Worm (Caenorhabditis elegans) whole organism, early embryonic: Measurements from ENCODE around the gene R04B5.6.

ENCODE experiments used
- B0310.2 ChIP-seq: sonication (generic microtip); optimal IDR thresholded peaks from 2 replicates; lab custom pipeline; 2016; ENCODE audit warnings: mild to moderate bottlenecking, missing genetic modification characterization, missing compliant biosample characterization
- F13C5.2 ChIP-seq: sonication (generic microtip); optimal IDR thresholded peaks from 2 replicates; lab custom pipeline; 2017; ENCODE audit warnings: mild to moderate bottlenecking, missing genetic modification characterization, inconsistent platforms, missing compliant biosample characterization
- aly-1 ChIP-seq: sonication (generic microtip); optimal IDR thresholded peaks from 2 replicates; lab custom pipeline; 2016; ENCODE audit warnings: missing genetic modification characterization, missing compliant biosample characterization
- ama-1 ChIP-seq: fragments of 150-350 bp; optimal IDR thresholded peaks from 2 replicates; lab custom pipeline; 2014
- ceh-13 ChIP-seq: fragments of 200-800 bp; sonication (Bioruptor generic); optimal IDR thresholded peaks from 2 replicates; lab custom pipeline; 2018; ENCODE audit warnings: mild to moderate bottlenecking, missing genetic modification characterization, missing compliant biosample characterization
- ceh-36 ChIP-seq: sonication (generic microtip); optimal IDR thresholded peaks from 2 replicates; lab custom pipeline; 2016; ENCODE audit warnings: missing genetic modification characterization, inconsistent platforms, missing compliant biosample characterization
- ets-7 ChIP-seq: sonication (generic microtip); optimal IDR thresholded peaks from 2 replicates; lab custom pipeline; 2016; ENCODE audit warnings: missing genotype, missing genetic modification characterization, missing compliant biosample characterization
- flt-1 ChIP-seq: fragments of 200-800 bp; sonication (Bioruptor generic); IDR thresholded peaks from 2 replicates; pipeline ENCODE4 v1.3.6; 2022; ENCODE audit warnings: missing genetic modification characterization, missing compliant biosample characterization
- hmbx-1 ChIP-seq: sonication (generic microtip); optimal IDR thresholded peaks from 2 replicates; lab custom pipeline; 2016; ENCODE audit warnings: mild to moderate bottlenecking, missing genetic modification characterization, missing compliant biosample characterization
- hmg-4 ChIP-seq: fragments of 200-800 bp; sonication (Bioruptor generic); optimal IDR thresholded peaks from 2 replicates; lab custom pipeline; 2018; ENCODE audit warnings: mild to moderate bottlenecking, missing genetic modification characterization, missing compliant biosample characterization
- hnd-1 ChIP-seq: sonication (generic microtip); optimal IDR thresholded peaks from 2 replicates; lab custom pipeline; 2016; ENCODE audit warnings: missing genetic modification characterization, missing compliant biosample characterization
- pes-1 ChIP-seq: fragments of 200-800 bp; sonication (Bioruptor generic); IDR thresholded peaks from 2 replicates; pipeline ENCODE4 v1.3.6; 2022; ENCODE audit warnings: missing genetic modification reagents, missing genetic modification characterization, missing compliant biosample characterization
- scrt-1 ChIP-seq: fragments of 200-800 bp; sonication (Bioruptor generic); IDR thresholded peaks from 2 replicates; pipeline ENCODE4 v1.3.6; 2022; ENCODE audit warnings: missing genetic modification characterization, missing compliant biosample characterization
- sea-1 ChIP-seq: fragments of 200-800 bp; sonication (Bioruptor generic); conservative IDR thresholded peaks from 2 replicates; pipeline ENCODE4 v1.3.6; 2022; ENCODE audit warnings: missing genetic modification characterization, missing compliant biosample characterization
- tbx-11 ChIP-seq: fragments of 200-800 bp; sonication (Bioruptor generic); IDR thresholded peaks from 2 replicates; pipeline ENCODE4 v1.3.6; 2022; ENCODE audit warnings: missing genetic modification characterization, missing compliant biosample characterization
- tbx-37 ChIP-seq: fragments of 200-800 bp; sonication (Bioruptor generic); conservative IDR thresholded peaks from 2 replicates; pipeline ENCODE4 v1.3.6; 2022; ENCODE audit warnings: missing genetic modification reagents, missing genetic modification characterization, missing compliant biosample characterization

Gene R04B5.6

DNA sequence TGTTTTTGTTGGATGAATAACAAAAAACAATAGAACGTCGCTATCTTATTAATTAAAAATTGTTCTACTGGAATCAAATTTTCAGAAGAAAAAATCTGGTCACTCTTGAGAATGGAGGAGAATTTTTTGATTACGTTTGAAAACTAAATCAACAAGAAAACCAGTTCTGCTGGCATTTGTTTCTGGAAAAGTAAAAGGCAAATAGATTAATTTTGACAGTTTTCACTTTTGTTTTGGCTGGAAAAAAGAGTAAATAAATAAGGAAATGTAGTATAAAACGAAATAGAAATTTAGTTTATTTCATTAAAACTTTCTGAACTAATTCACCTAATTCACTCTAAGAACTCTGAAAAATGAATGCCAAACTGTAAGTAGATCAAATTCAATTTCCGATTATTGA lies 20.7 kb upstream of the R04B5.6 start, which contains the start of gene fipr-13:
Gene fipr-13 (plus strand): TSS at position 301 of the 400 bp plus-strand sequence.
- TF ChIP-seq scrt-1 (GFP tag; lab: Robert Waterston, UW) = no peak
- no peak for TF ChIP-seq ama-1
- TF ChIP-seq hmbx-1 = no peak
- TF ChIP-seq ets-7 = no peak

DNA sequence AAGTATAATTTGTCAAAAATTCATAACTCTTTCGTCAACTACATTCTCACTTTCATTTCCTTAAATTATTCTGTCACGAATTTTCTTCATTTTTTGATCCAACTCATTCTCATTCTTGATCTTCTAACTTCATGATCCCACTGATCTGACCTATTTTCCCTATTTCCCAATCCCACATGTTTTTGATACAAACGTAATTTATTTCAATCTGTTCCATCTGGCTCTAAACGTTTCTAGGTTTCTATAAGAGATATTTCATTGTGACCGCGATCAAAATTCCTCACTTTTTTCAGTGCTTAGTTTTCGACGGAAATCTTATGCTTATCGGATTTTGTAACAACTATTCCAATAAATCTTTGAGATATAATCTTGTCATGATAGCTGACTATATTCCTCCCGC lies 19.3 kb upstream of the R04B5.6 start:
- TF ChIP-seq sea-1 (GFP tag; lab: Robert Waterston, UW) (no peak), hmg-4 (GFP tag; lab: Kevin White, UChicago) (no peak), hmbx-1 (no peak)

DNA sequence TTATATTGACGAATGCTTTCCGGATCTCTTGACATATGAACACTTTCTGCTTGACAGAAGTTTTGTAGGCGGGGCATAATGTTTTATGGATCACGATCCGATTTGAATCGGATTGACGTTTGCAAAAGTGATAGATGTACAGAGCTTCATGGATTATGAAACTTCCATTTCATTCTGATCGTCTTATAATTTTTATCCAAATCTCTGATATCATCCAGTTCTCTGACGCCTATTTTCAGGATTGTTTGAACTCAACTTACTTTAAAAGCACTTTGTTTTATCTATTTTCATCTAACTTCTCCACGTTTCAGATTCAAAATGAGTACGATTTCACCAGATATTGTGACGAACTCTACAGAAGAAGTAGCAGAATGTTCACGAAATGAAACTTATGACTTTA lies 18.2 kb upstream of the R04B5.6 start, which contains the start of gene npr-39:
Gene npr-39 (plus strand): TSS at position 301 of the 400 bp plus-strand sequence.
- no peak for TF ChIP-seq scrt-1 (GFP tag; lab: Robert Waterston, UW)
- TF ChIP-seq aly-1 (tag; lab: Kevin White, UChicago) = no peak
- no peak for TF ChIP-seq hnd-1 (tag; lab: Kevin White, UChicago)
- TF ChIP-seq hmbx-1 = no peak
- no peak for TF ChIP-seq ama-1
- no peak for TF ChIP-seq tbx-37 (GFP tag; lab: Robert Waterston, UW)
- TF ChIP-seq hmg-4 (GFP tag; lab: Kevin White, UChicago) = no peak
- TF ChIP-seq ceh-36 = no peak

DNA sequence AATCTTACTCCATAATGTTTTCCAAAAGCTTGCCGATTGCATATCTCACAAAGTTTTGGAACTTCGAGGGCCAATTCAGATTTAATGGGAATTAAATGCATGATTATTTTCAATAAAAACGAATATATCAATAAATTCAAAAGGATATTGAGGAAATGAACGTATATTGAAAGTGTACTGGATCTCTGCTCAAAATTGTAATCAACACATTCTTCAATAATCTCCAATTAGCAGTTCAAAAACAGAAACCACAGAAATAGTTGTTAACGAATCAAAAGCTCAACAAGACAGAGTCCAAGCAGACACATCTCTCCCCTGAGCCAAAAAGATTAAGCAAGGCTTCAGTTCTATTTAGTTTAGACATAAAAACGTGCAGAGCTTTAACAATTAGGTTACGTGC lies 14.4 kb upstream of the R04B5.6 start, which contains the start of gene nhr-192:
Gene nhr-192 (minus strand): TSS at position 101 of the 400 bp plus-strand sequence.
- TF ChIP-seq ceh-36 (no peak), tbx-11 (GFP tag; lab: Robert Waterston, UW) (no peak)

DNA sequence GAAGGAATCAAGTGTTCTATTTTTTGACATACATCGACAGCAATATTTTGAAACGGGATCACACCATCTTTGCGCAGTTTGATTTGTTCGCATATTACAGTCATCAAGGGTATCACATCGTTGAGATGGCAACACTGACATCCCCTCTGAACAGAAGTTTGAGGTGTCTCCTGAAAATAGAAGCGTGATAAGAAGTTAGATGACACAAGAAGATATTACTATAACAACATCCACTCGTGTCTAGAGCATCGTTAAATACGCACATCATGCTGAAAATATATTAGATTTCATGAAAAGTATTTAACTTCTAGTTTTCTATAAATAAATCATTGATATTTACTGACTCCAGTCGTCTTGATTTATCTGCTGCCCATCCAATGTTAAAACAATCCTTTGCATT lies 12.2 kb upstream of the R04B5.6 start:
- TF ChIP-seq ceh-13 = no peak
- TF ChIP-seq ama-1 = no peak
- no peak for TF ChIP-seq sea-1 (GFP tag; lab: Robert Waterston, UW)
- TF ChIP-seq tbx-37 (GFP tag; lab: Robert Waterston, UW) = no peak
- TF ChIP-seq aly-1 (tag; lab: Kevin White, UChicago) = no peak
- no peak for TF ChIP-seq ceh-36
- TF ChIP-seq tbx-11 (GFP tag; lab: Robert Waterston, UW) = no peak

DNA sequence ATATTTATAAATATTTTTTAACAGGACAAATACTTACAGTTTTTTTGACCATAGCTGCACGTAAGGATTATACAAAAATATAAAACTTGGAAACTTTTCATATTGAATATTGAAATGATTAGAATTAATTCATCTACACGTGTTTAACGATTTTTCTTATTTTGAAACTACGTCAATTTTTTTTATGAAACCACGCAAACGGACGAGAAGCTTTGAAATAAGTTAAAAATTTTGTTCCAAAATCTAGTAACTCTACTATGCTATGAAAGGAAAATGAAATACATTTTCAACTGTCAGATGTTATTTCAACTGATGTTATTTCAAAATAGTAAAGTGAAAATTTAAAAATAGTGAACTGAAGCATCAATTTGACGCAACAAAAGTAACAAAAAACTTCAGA lies 11.2 kb upstream of the R04B5.6 start, which contains the start of gene F57A8.6:
Gene F57A8.6 (minus strand): TSS at position 101 of the 400 bp plus-strand sequence.
- TF ChIP-seq B0310.2 (tag; lab: Kevin White, UChicago) = no peak
- TF ChIP-seq tbx-11 (GFP tag; lab: Robert Waterston, UW) = no peak
- no peak for TF ChIP-seq ama-1
- no peak for TF ChIP-seq aly-1 (tag; lab: Kevin White, UChicago)
- TF ChIP-seq ceh-13 = no peak
- TF ChIP-seq F13C5.2 (tag; lab: Kevin White, UChicago) = no peak
- no peak for TF ChIP-seq scrt-1 (GFP tag; lab: Robert Waterston, UW)
- TF ChIP-seq pes-1 (GFP tag; lab: Robert Waterston, UW) = no peak
- TF ChIP-seq ets-7 = no peak
- no peak for TF ChIP-seq ceh-36
- TF ChIP-seq hnd-1 (tag; lab: Kevin White, UChicago) = no peak
- no peak for TF ChIP-seq hmbx-1

DNA sequence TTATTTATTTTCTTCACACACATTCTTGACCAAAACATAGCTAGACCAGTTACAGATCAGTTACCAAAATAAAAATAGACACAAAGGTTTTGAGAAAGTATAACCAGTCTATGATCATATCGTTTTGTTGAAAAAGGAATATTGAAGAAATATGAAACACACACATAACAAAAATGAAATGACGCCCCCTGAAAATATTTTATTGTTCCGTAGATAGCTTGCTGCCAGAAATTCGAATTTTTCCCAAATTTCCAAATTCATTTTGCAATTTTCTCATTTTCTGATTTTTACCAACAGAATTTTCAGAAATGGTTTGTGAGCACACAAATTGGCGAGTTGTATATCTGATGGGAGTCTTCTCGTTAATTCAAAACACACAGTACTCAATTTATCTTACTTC lies 9.5 kb upstream of the R04B5.6 start, which contains the start of gene F57A8.7:
Gene F57A8.7 (plus strand): TSS at position 301 of the 400 bp plus-strand sequence.
- TF ChIP-seq F13C5.2 (tag; lab: Kevin White, UChicago) (no peak), pes-1 (GFP tag; lab: Robert Waterston, UW) (no peak), hmg-4 (GFP tag; lab: Kevin White, UChicago) (no peak), ama-1 (no peak), B0310.2 (tag; lab: Kevin White, UChicago) (no peak), tbx-37 (GFP tag; lab: Robert Waterston, UW) (no peak), scrt-1 (GFP tag; lab: Robert Waterston, UW) (no peak), tbx-11 (GFP tag; lab: Robert Waterston, UW) (no peak), sea-1 (GFP tag; lab: Robert Waterston, UW) (no peak), hmbx-1 (no peak), ceh-13 (no peak), ets-7 (no peak), aly-1 (tag; lab: Kevin White, UChicago) (no peak), hnd-1 (tag; lab: Kevin White, UChicago) (no peak), ceh-36 (no peak)

DNA sequence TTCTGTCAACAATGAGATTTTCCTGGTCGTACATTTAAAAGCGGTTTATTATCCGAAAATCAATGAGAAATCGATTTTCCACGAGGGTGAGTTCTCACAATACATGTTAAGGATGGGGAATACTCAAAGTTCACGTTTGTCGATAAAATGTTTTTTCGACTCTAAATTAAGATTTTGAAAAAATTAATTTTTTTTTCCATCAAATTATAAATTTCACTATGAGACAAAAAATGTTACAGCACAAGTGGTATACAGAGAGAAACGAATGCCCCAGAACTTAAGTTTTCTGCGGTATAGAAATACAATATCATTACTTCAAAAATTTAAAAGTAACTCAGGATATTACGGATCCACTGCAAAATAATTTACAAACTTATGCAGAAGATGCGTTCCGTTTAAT lies 6.7 kb upstream of the R04B5.6 start, which contains the start of gene R04B5.1:
Gene R04B5.1 (minus strand): TSS at position 101 of the 400 bp plus-strand sequence.
- no peak for TF ChIP-seq hmg-4 (GFP tag; lab: Kevin White, UChicago)
- TF ChIP-seq pes-1 (GFP tag; lab: Robert Waterston, UW) = no peak
- TF ChIP-seq F13C5.2 (tag; lab: Kevin White, UChicago) = no peak
- TF ChIP-seq ets-7 = no peak
- TF ChIP-seq flt-1 (GFP tag; lab: Robert Waterston, UW) = no peak
- TF ChIP-seq hnd-1 (tag; lab: Kevin White, UChicago) = no peak
- no peak for TF ChIP-seq scrt-1 (GFP tag; lab: Robert Waterston, UW)
- no peak for TF ChIP-seq ceh-36

DNA sequence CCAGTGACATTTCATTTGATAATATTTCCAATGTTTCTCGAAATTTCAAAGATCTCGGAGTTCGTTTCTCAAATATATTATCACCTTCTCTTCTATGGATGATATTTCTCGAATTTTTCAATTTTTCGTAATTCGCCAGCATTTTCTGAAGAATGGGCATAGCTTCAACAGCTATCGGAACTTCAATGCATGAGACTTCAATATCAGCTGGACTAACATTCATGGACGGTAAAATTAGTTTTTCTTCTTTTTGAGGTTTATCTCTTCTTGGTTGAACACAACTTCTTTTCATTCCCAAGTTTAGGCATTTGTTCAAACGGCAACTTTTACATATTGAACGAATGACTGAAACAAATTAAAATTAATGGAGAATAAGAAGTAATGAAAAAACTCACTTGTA lies 4.1 kb upstream of the R04B5.6 start:
- TF ChIP-seq tbx-37 (GFP tag; lab: Robert Waterston, UW) (no peak), hmbx-1 (no peak), B0310.2 (tag; lab: Kevin White, UChicago) (no peak), aly-1 (tag; lab: Kevin White, UChicago) (no peak), tbx-11 (GFP tag; lab: Robert Waterston, UW) (no peak), ama-1 (no peak)
